Fruit fly (Drosophila melanogaster) whole organism, embryonic: ENCODE measurements around the gene kat80.

Experiments
- Atf3 ChIP-seq: fragments of 200-800 bp; sonication (Bioruptor generic); optimal IDR thresholded peaks from 3 replicates; lab custom pipeline; 2016; ENCODE audit warnings: missing biosample characterization, missing genetic modification characterization
- CG10267 ChIP-seq: fragments of 200-800 bp; sonication (Bioruptor generic); optimal IDR thresholded peaks from 2 replicates; lab custom pipeline; 2018; ENCODE audit warnings: missing biosample characterization, mild to moderate bottlenecking, missing genetic modification characterization, moderate library complexity
- CG10274 ChIP-seq: fragments of 200-800 bp; sonication (Bioruptor generic); optimal IDR thresholded peaks from 3 replicates; lab custom pipeline; 2017; ENCODE audit warnings: missing biosample characterization, mild to moderate bottlenecking, missing genetic modification characterization
- CG10321 ChIP-seq: fragments of 200-800 bp; sonication (Bioruptor generic); IDR thresholded peaks from 2 replicates; pipeline ENCODE4 v1.3.6; 2022; ENCODE audit warnings: missing biosample characterization, missing genetic modification characterization
- CG10431 ChIP-seq: fragments of 200-800 bp; sonication (Bioruptor generic); optimal IDR thresholded peaks from 3 replicates; lab custom pipeline; 2018; ENCODE audit warnings: missing biosample characterization, mild to moderate bottlenecking, missing genetic modification characterization
- CG11085 ChIP-seq: fragments of 200-800 bp; sonication (Bioruptor generic); IDR thresholded peaks from 2 replicates; pipeline ENCODE4 v1.3.6; 2022; ENCODE audit warnings: missing biosample characterization, missing genetic modification characterization
- CG11093 ChIP-seq: fragments of 200-800 bp; sonication (Bioruptor generic); IDR thresholded peaks from 3 replicates; pipeline ENCODE4 v1.3.6; 2022; ENCODE audit warnings: missing biosample characterization, missing genetic modification characterization
- CG12299 ChIP-seq: fragments of 200-800 bp; sonication (Bioruptor generic); optimal IDR thresholded peaks from 2 replicates; lab custom pipeline; 2018; ENCODE audit warnings: missing biosample characterization, mild to moderate bottlenecking, missing genetic modification characterization
- CG13123 ChIP-seq: fragments of 200-800 bp; sonication (Bioruptor generic); optimal IDR thresholded peaks from 2 replicates; lab custom pipeline; 2016; ENCODE audit warnings: missing biosample characterization, missing genetic modification characterization
- CG13624 ChIP-seq: fragments of 200-800 bp; sonication (Bioruptor generic); optimal IDR thresholded peaks from 2 replicates; lab custom pipeline; 2016; ENCODE audit warnings: missing biosample characterization, missing genetic modification characterization
- CG14860 ChIP-seq: fragments of 200-800 bp; sonication (Bioruptor generic); IDR thresholded peaks from 3 replicates; pipeline ENCODE4 v1.3.6; 2022; ENCODE audit warnings: missing biosample characterization, missing genetic modification characterization; ENCODE audit not compliant: partially characterized antibody
- CG15696 ChIP-seq: fragments of 200-800 bp; sonication (Bioruptor generic); optimal IDR thresholded peaks from 2 replicates; lab custom pipeline; 2019; ENCODE audit warnings: missing biosample characterization, mild to moderate bottlenecking, missing genetic modification characterization, moderate library complexity
- CG1603 ChIP-seq: fragments of 200-800 bp; sonication (Bioruptor generic); optimal IDR thresholded peaks from 2 replicates; lab custom pipeline; 2019; ENCODE audit warnings: missing biosample characterization, mild to moderate bottlenecking, missing genetic modification characterization, moderate library complexity
- CG16863 ChIP-seq: fragments of 200-800 bp; sonication (Bioruptor generic); optimal IDR thresholded peaks from 3 replicates; lab custom pipeline; 2016; ENCODE audit warnings: missing biosample characterization, missing genetic modification characterization
- CG17361 ChIP-seq: fragments of 200-800 bp; sonication (Bioruptor generic); IDR thresholded peaks from 3 replicates; pipeline ENCODE4 v1.3.6; 2022; ENCODE audit warnings: missing biosample characterization, missing genetic modification characterization
- CG17385 ChIP-seq: fragments of 200-800 bp; sonication (Bioruptor generic); optimal IDR thresholded peaks from 3 replicates; lab custom pipeline; 2018; ENCODE audit warnings: missing biosample characterization, mild to moderate bottlenecking, missing genetic modification characterization
- CG17912 ChIP-seq: fragments of 200-800 bp; sonication (Bioruptor generic); optimal IDR thresholded peaks from 2 replicates; lab custom pipeline; 2018; ENCODE audit warnings: missing biosample characterization, mild to moderate bottlenecking, missing genetic modification characterization
- CG18011 ChIP-seq: fragments of 200-800 bp; sonication (Bioruptor generic); optimal IDR thresholded peaks from 2 replicates; lab custom pipeline; 2017; ENCODE audit warnings: missing biosample characterization, missing genetic modification characterization, mild to moderate bottlenecking, moderate library complexity, missing genotype
- CG18619 ChIP-seq: fragments of 200-800 bp; sonication (Bioruptor generic); optimal IDR thresholded peaks from 3 replicates; lab custom pipeline; 2017; ENCODE audit warnings: missing biosample characterization, mild to moderate bottlenecking, missing genetic modification characterization
- CG31365 ChIP-seq: fragments of 200-800 bp; sonication (Bioruptor generic); optimal IDR thresholded peaks from 2 replicates; lab custom pipeline; 2018; ENCODE audit warnings: missing biosample characterization, mild to moderate bottlenecking, missing genetic modification characterization
- CG33213 ChIP-seq: fragments of 200-800 bp; sonication (Bioruptor generic); optimal IDR thresholded peaks from 3 replicates; lab custom pipeline; 2016; ENCODE audit warnings: missing biosample characterization, missing genetic modification characterization
- CG6683 ChIP-seq: fragments of 200-800 bp; sonication (Bioruptor generic); optimal IDR thresholded peaks from 2 replicates; lab custom pipeline; 2017; ENCODE audit warnings: missing biosample characterization, mild to moderate bottlenecking, missing genetic modification characterization, missing genetic modification reagents
- CG7839 ChIP-seq: fragments of 200-800 bp; sonication (Bioruptor generic); optimal IDR thresholded peaks from 3 replicates; lab custom pipeline; 2018; ENCODE audit warnings: missing biosample characterization, mild to moderate bottlenecking, missing genetic modification characterization, moderate library complexity
- CG9932 ChIP-seq: fragments of 200-800 bp; sonication (Bioruptor generic); IDR thresholded peaks from 2 replicates; pipeline ENCODE4 v1.3.6; 2022; ENCODE audit warnings: missing biosample characterization, missing genetic modification characterization
- Deaf1 ChIP-seq: fragments of 200-800 bp; optimal IDR thresholded peaks from 3 replicates; lab custom pipeline; 2019; ENCODE audit warnings: missing biosample characterization, mild to moderate bottlenecking, missing genetic modification characterization, moderate library complexity
- H2.0 ChIP-seq: fragments of 200-800 bp; sonication (Bioruptor generic); IDR thresholded peaks from 2 replicates; pipeline ENCODE4 v1.3.6; 2022; ENCODE audit warnings: missing biosample characterization, missing genetic modification characterization
- Hmx ChIP-seq: fragments of 200-800 bp; sonication (Bioruptor generic); optimal IDR thresholded peaks from 2 replicates; lab custom pipeline; 2016; ENCODE audit warnings: missing biosample characterization, missing genetic modification characterization
- Hr39 ChIP-seq: fragments of >200 bp; optimal IDR thresholded peaks from 2 replicates; lab custom pipeline; 2017
- Opbp ChIP-seq: fragments of 200-800 bp; sonication (Bioruptor generic); IDR thresholded peaks from 3 replicates; pipeline ENCODE4 v1.3.6; 2022; ENCODE audit warnings: missing biosample characterization, missing genetic modification characterization; ENCODE audit not compliant: partially characterized antibody
- Pdp1 ChIP-seq, 2 experiments: fragments of 200-800 bp; sonication (Bioruptor generic); optimal IDR thresholded peaks; 3 replicates each; lab custom pipeline; 2016; ENCODE audit warnings: missing biosample characterization in 2 of 2, missing genetic modification characterization in 2 of 2, mild to moderate bottlenecking in 1 of 2, moderate library complexity in 1 of 2
- Scr ChIP-seq: fragments of 200-800 bp; sonication (Bioruptor generic); IDR thresholded peaks from 2 replicates; pipeline ENCODE4 v1.3.6; 2022; ENCODE audit warnings: missing biosample characterization, missing genetic modification characterization; ENCODE audit not compliant: partially characterized antibody
- Side ChIP-seq: fragments of 200-800 bp; sonication (Bioruptor generic); optimal IDR thresholded peaks from 2 replicates; lab custom pipeline; 2016; ENCODE audit warnings: missing biosample characterization, missing genetic modification characterization
- Sin3A ChIP-seq: fragments of >200 bp; optimal IDR thresholded peaks from 2 replicates; lab custom pipeline; 2018
- Six4 ChIP-seq: fragments of 200-800 bp; sonication (Bioruptor generic); optimal IDR thresholded peaks from 2 replicates; lab custom pipeline; 2016; ENCODE audit warnings: missing biosample characterization, missing genetic modification characterization
- Trl ChIP-seq, 3 experiments: fragments of >200 bp in 2 of 3; fragments of 200-800 bp in 1 of 3; sonication (Bioruptor generic) in 1 of 3; optimal IDR thresholded peaks; 2 replicates in 1 of 3; 3 replicates in 2 of 3; lab custom pipeline; 2016 to 2017; ENCODE audit warnings: missing biosample characterization in 1 of 3, missing genetic modification characterization in 1 of 3
- Vsx1 ChIP-seq: fragments of 200-800 bp; sonication (Bioruptor generic); optimal IDR thresholded peaks from 2 replicates; lab custom pipeline; 2017; ENCODE audit warnings: missing biosample characterization, mild to moderate bottlenecking, missing genetic modification characterization, missing genetic modification reagents
- bbx ChIP-seq: fragments of 200-800 bp; sonication (Bioruptor generic); IDR thresholded peaks from 2 replicates; pipeline ENCODE4 v1.3.6; 2022; ENCODE audit warnings: missing biosample characterization, missing genetic modification characterization; ENCODE audit not compliant: partially characterized antibody
- bsh ChIP-seq, 2 experiments: fragments of 200-800 bp; sonication (Bioruptor generic); optimal IDR thresholded peaks; 2 replicates each; lab custom pipeline; 2017 to 2018; ENCODE audit warnings: mild to moderate bottlenecking in 2 of 2, missing biosample characterization in 2 of 2, missing genetic modification characterization in 2 of 2, moderate library complexity in 1 of 2
- cato ChIP-seq: fragments of 200-800 bp; sonication (Bioruptor generic); optimal IDR thresholded peaks from 2 replicates; lab custom pipeline; 2016; ENCODE audit warnings: missing biosample characterization, missing genetic modification characterization, borderline replicate concordance
- chinmo ChIP-seq: fragments of 200-800 bp; sonication (Bioruptor generic); IDR thresholded peaks from 4 replicates; pipeline ENCODE4 v1.3.6; 2022; ENCODE audit warnings: missing biosample characterization, missing genetic modification characterization; ENCODE audit not compliant: partially characterized antibody
- fru ChIP-seq: fragments of >200 bp; optimal IDR thresholded peaks from 2 replicates; lab custom pipeline; 2017
- gcm2 ChIP-seq: fragments of 200-800 bp; sonication (Bioruptor generic); optimal IDR thresholded peaks from 2 replicates; lab custom pipeline; 2016; ENCODE audit warnings: missing biosample characterization, missing genetic modification characterization
- gsb ChIP-seq: fragments of 200-800 bp; sonication (Bioruptor generic); IDR thresholded peaks from 2 replicates; pipeline ENCODE4 v1.3.6; 2022; ENCODE audit warnings: missing biosample characterization, missing genetic modification characterization
- lab ChIP-seq: fragments of 200-800 bp; sonication (Bioruptor generic); optimal IDR thresholded peaks from 3 replicates; lab custom pipeline; 2017; ENCODE audit warnings: missing biosample characterization, missing genetic modification characterization, mild to moderate bottlenecking, moderate library complexity, missing genetic modification reagents
- lbe ChIP-seq: fragments of 200-800 bp; sonication (Bioruptor generic); optimal IDR thresholded peaks from 2 replicates; lab custom pipeline; 2016; ENCODE audit warnings: missing biosample characterization, mild to moderate bottlenecking, missing genetic modification characterization
- lilli ChIP-seq: fragments of 200-800 bp; sonication (Bioruptor generic); optimal IDR thresholded peaks from 3 replicates; lab custom pipeline; 2016; ENCODE audit warnings: missing biosample characterization, missing genetic modification characterization
- mld ChIP-seq: fragments of 200-800 bp; sonication (Bioruptor generic); IDR thresholded peaks from 3 replicates; pipeline ENCODE4 v1.3.6; 2022; ENCODE audit warnings: missing biosample characterization, missing genetic modification characterization; ENCODE audit not compliant: partially characterized antibody
- onecut ChIP-seq: fragments of 200-800 bp; sonication (Bioruptor generic); IDR thresholded peaks from 2 replicates; pipeline ENCODE4 v1.3.6; 2022; ENCODE audit warnings: missing biosample characterization, missing genetic modification characterization
- stc ChIP-seq: fragments of 200-800 bp; sonication (Bioruptor generic); IDR thresholded peaks from 2 replicates; pipeline ENCODE4 v1.3.6; 2022; ENCODE audit warnings: missing biosample characterization, missing genetic modification characterization
- tll ChIP-seq, 2 experiments: fragments of 200-800 bp in 1 of 2; fragments of >200 bp in 1 of 2; sonication (Bioruptor generic) in 1 of 2; optimal IDR thresholded peaks; 2 replicates each; lab custom pipeline; 2017 to 2019; ENCODE audit warnings: missing biosample characterization in 2 of 2, missing genetic modification characterization in 2 of 2, mild to moderate bottlenecking in 1 of 2, moderate library complexity in 1 of 2

kat80 gene

DNA sequence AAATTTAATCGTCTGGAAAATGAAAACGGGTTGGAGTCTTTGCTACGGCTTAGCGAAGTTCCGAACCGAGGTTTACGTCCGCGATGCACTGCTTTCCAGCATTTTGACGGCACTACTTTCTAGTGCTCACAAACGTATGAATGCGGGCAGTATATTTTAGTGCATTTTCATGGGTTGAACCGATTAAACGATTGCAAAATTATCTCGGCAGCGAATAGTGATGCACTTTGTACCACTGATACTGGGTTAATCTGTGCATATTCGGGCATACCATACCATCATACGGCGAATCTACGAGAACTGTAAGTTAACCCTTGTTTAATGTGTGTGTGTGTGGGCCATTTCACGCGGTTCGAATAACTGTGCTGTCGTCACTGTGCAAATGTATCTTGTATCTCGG is 5.2 kb downstream of the kat80 start, which contains the start of gene Mfe2 (continued):
- TF ChIP-seq lbe (GFP tag; lab: Kevin White, UChicago) (no peak), CG11085 (GFP tag; lab: Robert Waterston, UW) (0 out of 2 replicates have a peak, but pooled peaks have one; percentile 32), bbx (GFP tag; lab: Robert Waterston, UW) (peak; percentile 40), CG9932 (peak; percentile 84), Opbp (GFP tag; lab: Robert Waterston, UW) (no peak), CG10267 (tag; lab: Kevin White, UChicago) (peak; percentile 98), fru (lab: Kevin White, UChicago) (no peak), CG10274 (GFP tag; lab: Kevin White, UChicago) (no peak), CG18619 (GFP tag; lab: Kevin White, UChicago) (peak; percentile 34), CG33213 (peak; percentile 79), Trl (optimal IDR thresholded peaks at IDR 0.05; lab: Kevin White, UChicago) (no peak), Trl (GFP tag; optimal IDR thresholded peaks at IDR 0.05; lab: Kevin White, UChicago) (peak; percentile 73), mld (GFP tag; lab: Robert Waterston, UW) (no peak), CG13624 (GFP tag; lab: Kevin White, UChicago) (peak; percentile 62), Side (GFP tag; lab: Kevin White, UChicago) (peak; percentile 59), CG17385 (GFP tag; lab: Kevin White, UChicago) (no peak), CG10321 (GFP tag; lab: Robert Waterston, UW) (0 out of 2 replicates have a peak, but pooled peaks have one; percentile 26), chinmo (GFP tag; lab: Robert Waterston, UW) (peak; percentile 82; the same call in 2 of the 4 replicates), H2.0 (GFP tag; lab: Robert Waterston, UW) (no peak), Pdp1 (GFP tag; optimal IDR thresholded peaks at IDR 0.05; lab: Kevin White, UChicago) (peak; percentile 50 to 57), Scr (GFP tag; lab: Robert Waterston, UW) (peak; percentile 36; the same call in 1 of the 2 replicates), Six4 (GFP tag; lab: Kevin White, UChicago) (peak; percentile 24), CG17361 (no peak), CG18011 (no peak), CG12299 (no peak), lilli (GFP tag; lab: Kevin White, UChicago) (peak; percentile 63), Deaf1 (tag; lab: Kevin White, UChicago) (peak; percentile 36), Hmx (GFP tag; lab: Kevin White, UChicago) (no peak), lab (no peak), gsb (GFP tag; lab: Robert Waterston, UW) (no peak), CG1603 (tag; lab: Kevin White, UChicago) (peak; percentile 90), tll (GFP tag; optimal IDR thresholded peaks at IDR 0.05; lab: Kevin White, UChicago) (no peak), onecut (no peak), CG17912 (peak; percentile 38), Atf3 (GFP tag; lab: Kevin White, UChicago) (no peak), Vsx1 (GFP tag; lab: Kevin White, UChicago) (no peak), stc (no peak), CG13123 (GFP tag; lab: Kevin White, UChicago) (peak; percentile 15), CG16863 (GFP tag; lab: Kevin White, UChicago) (no peak), Hr39 (no peak), CG11093 (GFP tag; lab: Robert Waterston, UW) (no peak), CG7839 (tag; lab: Kevin White, UChicago) (no peak), CG14860 (no peak), CG10431 (GFP tag; lab: Kevin White, UChicago) (no peak), bsh (GFP tag; optimal IDR thresholded peaks at IDR 0.05; lab: Kevin White, UChicago) (peak; percentile 20 to 60), Sin3A (peak; percentile 29), CG31365 (tag; lab: Kevin White, UChicago) (no peak), gcm2 (GFP tag; lab: Kevin White, UChicago) (no peak), CG15696 (tag; lab: Kevin White, UChicago) (no peak), CG6683 (GFP tag; lab: Kevin White, UChicago) (peak; percentile 13), cato (no peak)
